Worm (Caenorhabditis elegans) whole organism, L2 larva: ENCODE data around the gene cwf-19L2.

Experiments used
- Y55F3AM.14 ChIP-seq: fragments of 200-800 bp; sonication (Bioruptor generic); optimal IDR thresholded peaks from 2 replicates; lab custom pipeline; 2018; ENCODE audit warnings: mild to moderate bottlenecking, missing genetic modification characterization, missing compliant biosample characterization
- ZK546.5 ChIP-seq: sonication (generic microtip); optimal IDR thresholded peaks from 2 replicates; lab custom pipeline; 2017; ENCODE audit warnings: missing biosample characterization, missing genetic modification characterization
- alr-1 ChIP-seq: fragments of 150-350 bp; optimal IDR thresholded peaks from 2 replicates; lab custom pipeline; 2014; ENCODE audit warnings: missing biosample characterization, missing genetic modification characterization
- aly-2 ChIP-seq: fragments of 150-350 bp; optimal IDR thresholded peaks from 2 replicates; lab custom pipeline; 2014; ENCODE audit warnings: missing biosample characterization, missing genetic modification characterization
- blmp-1 ChIP-seq: sonication (generic microtip); optimal IDR thresholded peaks from 2 replicates; lab custom pipeline; 2017; ENCODE audit warnings: missing genetic modification characterization, mild to moderate bottlenecking, missing compliant biosample characterization, antibody characterized with exemption, moderate library complexity; ENCODE audit not compliant: insufficient read depth
- ceh-16 ChIP-seq: fragments of 150-350 bp; optimal IDR thresholded peaks from 2 replicates; lab custom pipeline; 2014; ENCODE audit warnings: missing biosample characterization, missing genetic modification characterization
- ceh-82 ChIP-seq: fragments of 150-350 bp; optimal IDR thresholded peaks from 2 replicates; lab custom pipeline; 2014; ENCODE audit warnings: missing biosample characterization, missing genetic modification characterization
- dmd-4 ChIP-seq: sonication (generic microtip); optimal IDR thresholded peaks from 2 replicates; lab custom pipeline; 2017; ENCODE audit warnings: missing biosample characterization, missing genetic modification characterization
- elt-1 ChIP-seq: fragments of 150-350 bp; optimal IDR thresholded peaks from 2 replicates; lab custom pipeline; 2014; ENCODE audit warnings: missing biosample characterization, missing genetic modification characterization
- elt-3 ChIP-seq: sonication (generic microtip); optimal IDR thresholded peaks from 2 replicates; lab custom pipeline; 2017; ENCODE audit warnings: missing biosample characterization, missing genetic modification characterization
- fos-1 ChIP-seq: fragments of 150-350 bp; optimal IDR thresholded peaks from 2 replicates; lab custom pipeline; 2014; ENCODE audit warnings: missing biosample characterization, missing genetic modification characterization
- gmeb-1 ChIP-seq: fragments of 150-350 bp; optimal IDR thresholded peaks from 2 replicates; lab custom pipeline; 2014; ENCODE audit warnings: missing biosample characterization, missing genetic modification characterization
- lin-11 ChIP-seq: fragments of 150-350 bp; sonication (generic microtip); optimal IDR thresholded peaks from 2 replicates; lab custom pipeline; 2014; ENCODE audit warnings: missing biosample characterization, missing genetic modification characterization, inconsistent platforms, mixed read lengths
- lin-13 ChIP-seq: fragments of 150-350 bp; optimal IDR thresholded peaks from 2 replicates; lab custom pipeline; 2014; ENCODE audit warnings: missing biosample characterization, missing genetic modification reagents, missing genetic modification characterization
- lsy-2 ChIP-seq, 2 experiments: fragments of 150-350 bp in 1 of 2; sonication (generic microtip) in 1 of 2; optimal IDR thresholded peaks; 2 replicates each; lab custom pipeline; 2014 to 2017; ENCODE audit warnings: missing biosample characterization in 2 of 2, missing genetic modification characterization in 2 of 2
- mab-5 ChIP-seq: fragments of 150-350 bp; optimal IDR thresholded peaks from 2 replicates; lab custom pipeline; 2014; ENCODE audit warnings: missing biosample characterization, missing genetic modification characterization
- mbf-1 ChIP-seq: sonication (generic microtip); optimal IDR thresholded peaks from 2 replicates; lab custom pipeline; 2017; ENCODE audit warnings: missing biosample characterization, missing genetic modification characterization
- mdl-1 ChIP-seq, 2 experiments: fragments of 150-350 bp in 1 of 2; sonication (generic microtip) in 1 of 2; optimal IDR thresholded peaks; 2 replicates each; lab custom pipeline; 2017; ENCODE audit warnings: missing biosample characterization in 2 of 2, missing genetic modification characterization in 2 of 2
- nhr-10 ChIP-seq: sonication (generic microtip); optimal IDR thresholded peaks from 2 replicates; lab custom pipeline; 2017; ENCODE audit warnings: missing biosample characterization, missing genetic modification characterization
- nhr-11 ChIP-seq: fragments of 150-350 bp; optimal IDR thresholded peaks from 2 replicates; lab custom pipeline; 2014; ENCODE audit warnings: missing biosample characterization, missing genetic modification characterization
- nhr-12 ChIP-seq: fragments of 150-350 bp; optimal IDR thresholded peaks from 2 replicates; lab custom pipeline; 2014; ENCODE audit warnings: missing biosample characterization, missing genetic modification characterization
- nhr-129 ChIP-seq: fragments of 150-350 bp; optimal IDR thresholded peaks from 2 replicates; lab custom pipeline; 2014; ENCODE audit warnings: missing biosample characterization, missing genetic modification characterization
- nhr-21 ChIP-seq: fragments of 150-350 bp; optimal IDR thresholded peaks from 2 replicates; lab custom pipeline; 2014; ENCODE audit warnings: missing biosample characterization, missing genetic modification characterization
- nhr-23 ChIP-seq: fragments of 150-350 bp; optimal IDR thresholded peaks from 2 replicates; lab custom pipeline; 2014; ENCODE audit warnings: missing biosample characterization, missing genetic modification reagents, missing genetic modification characterization
- nhr-25 ChIP-seq: fragments of 150-350 bp; sonication (generic microtip); optimal IDR thresholded peaks from 3 replicates; lab custom pipeline; 2014; ENCODE audit warnings: missing biosample characterization, missing genetic modification characterization
- nhr-6 ChIP-seq: fragments of 150-350 bp; optimal IDR thresholded peaks from 2 replicates; lab custom pipeline; 2014; ENCODE audit warnings: missing biosample characterization, missing genetic modification characterization
- nhr-77 ChIP-seq: fragments of 150-350 bp; optimal IDR thresholded peaks from 2 replicates; lab custom pipeline; 2014; ENCODE audit warnings: missing biosample characterization, missing genetic modification characterization
- sem-4 ChIP-seq: fragments of 150-350 bp; optimal IDR thresholded peaks from 2 replicates; lab custom pipeline; 2014; ENCODE audit warnings: missing biosample characterization, missing genetic modification reagents, missing genetic modification characterization
- skn-1 ChIP-seq: sonication (generic microtip); optimal IDR thresholded peaks from 2 replicates; lab custom pipeline; 2017; ENCODE audit warnings: missing biosample characterization, missing genetic modification characterization
- sma-3 ChIP-seq: sonication (generic microtip); optimal IDR thresholded peaks from 2 replicates; lab custom pipeline; 2016; ENCODE audit warnings: missing genetic modification reagents, missing genetic modification characterization, missing compliant biosample characterization
- sma-9 ChIP-seq, 2 experiments: fragments of 150-350 bp in 1 of 2; sonication (generic microtip) in 1 of 2; optimal IDR thresholded peaks; 2 replicates each; lab custom pipeline; 2014 to 2016; ENCODE audit warnings: missing genetic modification characterization in 2 of 2, mild to moderate bottlenecking in 1 of 2, missing biosample characterization in 1 of 2, missing compliant biosample characterization in 1 of 2, missing genetic modification reagents in 1 of 2, moderate library complexity in 1 of 2
- snpc-4 ChIP-seq: fragments of 150-350 bp; optimal IDR thresholded peaks from 2 replicates; lab custom pipeline; 2014; ENCODE audit warnings: missing biosample characterization, missing genetic modification characterization
- unc-39 ChIP-seq: fragments of 150-350 bp; optimal IDR thresholded peaks from 2 replicates; lab custom pipeline; 2014; ENCODE audit warnings: missing biosample characterization, missing genetic modification characterization
- unc-55 ChIP-seq: fragments of 150-350 bp; sonication (generic microtip); optimal IDR thresholded peaks from 3 replicates; lab custom pipeline; 2014; ENCODE audit warnings: missing biosample characterization, missing genetic modification reagents, missing genetic modification characterization
- unc-62 ChIP-seq: fragments of 150-350 bp; optimal IDR thresholded peaks from 2 replicates; lab custom pipeline; 2014; ENCODE audit warnings: missing biosample characterization, missing genetic modification reagents, missing genetic modification characterization
- ztf-1 ChIP-seq: fragments of 200-800 bp; sonication (Bioruptor generic); conservative IDR thresholded peaks from 2 replicates; pipeline ENCODE4 v1.3.6; 2022; ENCODE audit warnings: missing genetic modification characterization, missing compliant biosample characterization
- ztf-11 ChIP-seq: sonication (generic microtip); optimal IDR thresholded peaks from 2 replicates; lab custom pipeline; 2017; ENCODE audit warnings: missing biosample characterization, missing genetic modification characterization

Gene cwf-19L2

ce11 chrIII:7300763-7301162 is 7.3 kb downstream of the cwf-19L2 start:
- TF ChIP-seq mbf-1 (tag; lab: Kevin White, UChicago) (no peak), blmp-1 (tag; lab: Kevin White, UChicago) (no peak), fos-1 (tag; lab: Kevin White, UChicago) (no peak), lsy-2 (tag; optimal IDR thresholded peaks at IDR 0.05; lab: Kevin White, UChicago) (no peak), unc-55 (GFP tag; lab: Kevin White, UChicago) (no peak), nhr-6 (tag; lab: Kevin White, UChicago) (no peak), lin-13 (no peak), gmeb-1 (tag; lab: Kevin White, UChicago) (no peak), lin-11 (tag; lab: Kevin White, UChicago) (no peak), nhr-23 (tag; lab: Kevin White, UChicago) (no peak), sma-9 (GFP tag; optimal IDR thresholded peaks at IDR 0.05; lab: Kevin White, UChicago) (peak; percentile 41), sma-9 (tag; optimal IDR thresholded peaks at IDR 0.05; lab: Kevin White, UChicago) (no peak), ZK546.5 (tag; lab: Kevin White, UChicago) (no peak), nhr-11 (tag; lab: Kevin White, UChicago) (no peak), unc-39 (no peak), dmd-4 (no peak), skn-1 (no peak), mab-5 (tag; lab: Kevin White, UChicago) (no peak), nhr-129 (tag; lab: Kevin White, UChicago) (peak; percentile 9), unc-62 (no peak), alr-1 (tag; lab: Kevin White, UChicago) (no peak), nhr-10 (tag; lab: Kevin White, UChicago) (no peak), snpc-4 (no peak), elt-3 (tag; lab: Kevin White, UChicago) (no peak), nhr-25 (tag; lab: Kevin White, UChicago) (peak; percentile 43)

ce11 chrIII:7301668-7302067 is 8.2 kb downstream of the cwf-19L2 start:
- TF ChIP-seq Y55F3AM.14 (GFP tag; lab: Kevin White, UChicago) (no peak), aly-2 (tag; lab: Kevin White, UChicago) (no peak), sem-4 (no peak), nhr-25 (tag; lab: Kevin White, UChicago) (peak; percentile 7), ceh-82 (tag; lab: Kevin White, UChicago) (no peak), sma-9 (GFP tag; optimal IDR thresholded peaks at IDR 0.05; lab: Kevin White, UChicago) (peak; percentile 27), sma-9 (tag; optimal IDR thresholded peaks at IDR 0.05; lab: Kevin White, UChicago) (no peak), mbf-1 (tag; lab: Kevin White, UChicago) (no peak), ceh-16 (tag; lab: Kevin White, UChicago) (peak; percentile 33), elt-1 (peak; percentile 43), nhr-77 (tag; lab: Kevin White, UChicago) (no peak)

ce11 chrIII:7304961-7305648 is 11.7 kb downstream of the cwf-19L2 start:
- TF ChIP-seq elt-1 (peak; percentile 85), sma-3 (GFP tag; lab: Kevin White, UChicago) (peak; percentile 61), nhr-21 (peak; percentile 61), ztf-1 (GFP tag; lab: Robert Waterston, UW) (no peak), blmp-1 (tag; lab: Kevin White, UChicago) (peak; percentile 26), nhr-129 (tag; lab: Kevin White, UChicago) (peak; percentile 5), dmd-4 (no peak), mdl-1 (tag; optimal IDR thresholded peaks at IDR 0.05; lab: Kevin White, UChicago) (peak in 1 of 2 experiments; percentile 22), nhr-12 (tag; lab: Kevin White, UChicago) (no peak), sma-9 (GFP tag; optimal IDR thresholded peaks at IDR 0.05; lab: Kevin White, UChicago) (peak; percentile 34), sma-9 (tag; optimal IDR thresholded peaks at IDR 0.05; lab: Kevin White, UChicago) (no peak), ztf-11 (tag; lab: Kevin White, UChicago) (no peak), nhr-10 (tag; lab: Kevin White, UChicago) (no peak), gmeb-1 (tag; lab: Kevin White, UChicago) (peak; percentile 27), lsy-2 (tag; optimal IDR thresholded peaks at IDR 0.05; lab: Kevin White, UChicago) (peak in 1 of 2 experiments; percentile 33)
- TF ChIP-seq, all 48 proteins: peak for 9
